Fruit fly (Drosophila melanogaster) S2 (cell line): Measurements from ENCODE around the gene Tim17b2.

Experiments
- CG8478 ChIP-seq: fragments of >200 bp; optimal IDR thresholded peaks from 2 replicates; lab custom pipeline; 2018
- CTCF ChIP-seq, 2 experiments: fragments of >200 bp; optimal IDR thresholded peaks; 2 replicates each; lab custom pipeline; 2018

DNA sequence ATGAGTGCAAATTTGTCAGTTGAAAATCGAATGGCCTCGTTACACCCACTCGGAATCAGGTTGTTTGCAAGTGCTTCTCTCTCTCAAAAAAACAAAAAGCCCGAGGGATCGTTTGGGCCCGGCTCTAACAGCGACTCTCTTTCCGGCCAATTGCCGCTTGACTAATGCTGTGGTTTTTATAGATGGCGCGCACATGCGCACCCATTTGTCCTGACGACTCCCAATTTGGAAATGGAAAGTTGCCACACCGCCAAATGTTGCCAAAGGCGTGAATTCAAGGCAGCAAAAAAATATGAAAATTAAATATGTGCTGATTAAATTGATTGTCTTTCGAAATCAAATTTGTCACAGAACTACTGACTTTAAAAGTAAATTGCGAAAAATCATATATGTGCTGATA lies 49.6 kb upstream of the Tim17b2 start:
- TF ChIP-seq CG8478 (lab: Kevin White, UChicago) (no peak), CTCF (optimal IDR thresholded peaks at IDR 0.05; lab: Kevin White, UChicago) (peak in 1 of 2 experiments; percentile 23)
